Fruit fly (Drosophila melanogaster): Measurements from ENCODE around the gene CG13933.

The CG13933 gene

dm6 chr3L:1742552-1743097, 32.3 kb downstream of the CG13933 start (continued):
- TF ChIP-seq CG1832 (GFP tag; optimal IDR thresholded peaks at IDR 0.05): no peak
- TF ChIP-seq tin (GFP tag; optimal IDR thresholded peaks at IDR 0.05): no peak
- no peak for TF ChIP-seq CG16779 (GFP tag; IDR thresholded peaks at IDR 0.05)
- TF ChIP-seq CG12104 (GFP tag; optimal IDR thresholded peaks at IDR 0.05): peak; percentile 28
- peak; percentile 35 for TF ChIP-seq CG31365 (tag; optimal IDR thresholded peaks at IDR 0.05)
- TF ChIP-seq nau (GFP tag; optimal IDR thresholded peaks at IDR 0.05): peak; percentile 5
- TF ChIP-seq Xbp1 (GFP tag; optimal IDR thresholded peaks at IDR 0.05): no peak
- no peak for TF ChIP-seq Hey (tag; optimal IDR thresholded peaks at IDR 0.05)
- TF ChIP-seq CG10147 (GFP tag; optimal IDR thresholded peaks at IDR 0.05): no peak
- peak; percentile 17; the same call in 1 of the 3 replicates for TF ChIP-seq sr (GFP tag; IDR thresholded peaks at IDR 0.05)
- TF ChIP-seq Dad (GFP tag; optimal IDR thresholded peaks at IDR 0.05): no peak
- TF ChIP-seq CG32772 (GFP tag; IDR thresholded peaks at IDR 0.05): no peak
- no peak for TF ChIP-seq Hand (GFP tag; optimal IDR thresholded peaks at IDR 0.05)
- no peak for TF ChIP-seq gt (GFP tag; IDR thresholded peaks at IDR 0.05)
- no peak for TF ChIP-seq Mrtf (GFP tag; IDR thresholded peaks at IDR 0.05)
- no peak for TF ChIP-seq ind (GFP tag; optimal IDR thresholded peaks at IDR 0.05)
- TF ChIP-seq h (optimal IDR thresholded peaks at IDR 0.05): no peak
- TF ChIP-seq BtbVII (GFP tag; optimal IDR thresholded peaks at IDR 0.05): peak; percentile 40
- no peak for TF ChIP-seq CG8765 (GFP tag; IDR thresholded peaks at IDR 0.05)
- TF ChIP-seq Hr51 (GFP tag; optimal IDR thresholded peaks at IDR 0.05): no peak
- TF ChIP-seq nom (GFP tag; optimal IDR thresholded peaks at IDR 0.05): no peak
- TF ChIP-seq caup (GFP tag; optimal IDR thresholded peaks at IDR 0.05; ENCODE audit: severe bottlenecking): peak; percentile 27
- no peak for TF ChIP-seq lbe (GFP tag; optimal IDR thresholded peaks at IDR 0.05)
- TF ChIP-seq Med (GFP tag): peak; percentile 58
- TF ChIP-seq CG11696 (GFP tag; IDR thresholded peaks at IDR 0.05): 0 out of 2 replicates have a peak, but pooled peaks have one; percentile 42
- peak; percentile 36 for TF ChIP-seq CG15514 (GFP tag; optimal IDR thresholded peaks at IDR 0.05)
- peak; percentile 14 for TF ChIP-seq CG18262 (tag; optimal IDR thresholded peaks at IDR 0.05)
- no peak for TF ChIP-seq CG12236 (GFP tag; optimal IDR thresholded peaks at IDR 0.05)
- TF ChIP-seq chm (GFP tag; IDR thresholded peaks at IDR 0.05): peak; percentile 77; the same call in 1 of the 2 replicates
- TF ChIP-seq tna (GFP tag; IDR thresholded peaks at IDR 0.05; ENCODE audit: partially characterized antibody): no peak
- no peak for TF ChIP-seq nerfin-1 (tag; optimal IDR thresholded peaks at IDR 0.05)
- TF ChIP-seq maf-S (GFP tag; optimal IDR thresholded peaks at IDR 0.05): no peak
- TF ChIP-seq dimm (GFP tag; IDR thresholded peaks at IDR 0.05): no peak
- TF ChIP-seq ap (GFP tag; IDR thresholded peaks at IDR 0.05): no peak
- no peak for TF ChIP-seq pros (GFP tag; optimal IDR thresholded peaks at IDR 0.05)
- no peak for TF ChIP-seq sc (optimal IDR thresholded peaks at IDR 0.05)
- peak; percentile 15 for TF ChIP-seq sc (GFP tag; optimal IDR thresholded peaks at IDR 0.05)
- TF ChIP-seq org-1 (GFP tag; optimal IDR thresholded peaks at IDR 0.05): no peak
- TF ChIP-seq lilli (GFP tag; optimal IDR thresholded peaks at IDR 0.05): no peak
- TF ChIP-seq CG15073 (GFP tag; optimal IDR thresholded peaks at IDR 0.05): no peak
- TF ChIP-seq H15 (GFP tag; IDR thresholded peaks at IDR 0.05): no peak
- no peak for TF ChIP-seq CG33213 (GFP tag; optimal IDR thresholded peaks at IDR 0.05)
- no peak for TF ChIP-seq CG4404 (GFP tag; IDR thresholded peaks at IDR 0.05)
- no peak for TF ChIP-seq vfl (GFP tag; optimal IDR thresholded peaks at IDR 0.05)
- TF ChIP-seq CG11085 (GFP tag; IDR thresholded peaks at IDR 0.05): no peak
- TF ChIP-seq Dbx (GFP tag; IDR thresholded peaks at IDR 0.05): no peak
